Worm (Caenorhabditis elegans) whole organism, L4/young adult: ENCODE data around the gene Y37A1A.3.

Experiments
- W03F9.2 ChIP-seq: fragments of 150-350 bp; optimal IDR thresholded peaks from 2 replicates; lab custom pipeline; 2014; ENCODE audit warnings: missing biosample characterization, missing genetic modification characterization
- dao-5 ChIP-seq: sonication (generic microtip); optimal IDR thresholded peaks from 2 replicates; lab custom pipeline; 2016; ENCODE audit warnings: missing genotype, missing genetic modification characterization, moderate library complexity, missing compliant biosample characterization
- him-1 ChIP-seq: sonication (generic microtip); optimal IDR thresholded peaks from 2 replicates; lab custom pipeline; 2016; ENCODE audit warnings: missing genotype, missing genetic modification reagents, missing genetic modification characterization, missing compliant biosample characterization

The Y37A1A.3 gene

ce11 chrIV:13881754-13882275 lies 20.9 kb downstream of the Y37A1A.3 start, which contains the start of gene rpl-29:
Gene rpl-29 (plus strand): TSS chrIV:13882225.
- peak; percentile 78 for TF ChIP-seq W03F9.2 (tag; lab: Kevin White, UChicago)
- peak; percentile 60 for TF ChIP-seq him-1 (tag; lab: Kevin White, UChicago)
- TF ChIP-seq dao-5 = no peak

ce11 chrIV:13880803-13881202 lies 21.9 kb downstream of the Y37A1A.3 start:
- TF ChIP-seq dao-5 (no peak), W03F9.2 (tag; lab: Kevin White, UChicago) (no peak), him-1 (tag; lab: Kevin White, UChicago) (no peak)

DNA sequence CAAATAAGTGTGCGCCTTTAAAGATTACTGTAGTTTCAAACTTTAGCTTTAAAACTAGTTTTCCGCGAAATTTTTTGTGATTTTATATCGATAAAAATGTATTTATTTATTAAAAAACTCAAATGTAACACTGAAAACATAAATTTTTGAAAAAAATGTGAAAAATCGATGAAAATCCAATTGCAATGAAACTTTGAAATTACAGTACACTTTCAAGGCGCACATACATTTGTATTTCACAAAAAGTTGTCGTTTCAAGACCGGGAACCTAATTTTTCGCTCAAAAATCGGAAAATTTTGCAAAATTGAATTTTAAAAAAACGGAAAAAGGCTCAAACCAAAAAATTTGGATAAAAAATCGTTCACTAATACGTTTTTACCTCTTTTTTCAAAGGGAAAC lies 22.3 kb downstream of the Y37A1A.3 start:
- TF ChIP-seq him-1 (tag; lab: Kevin White, UChicago) (no peak), W03F9.2 (tag; lab: Kevin White, UChicago) (no peak), dao-5 (no peak)

DNA sequence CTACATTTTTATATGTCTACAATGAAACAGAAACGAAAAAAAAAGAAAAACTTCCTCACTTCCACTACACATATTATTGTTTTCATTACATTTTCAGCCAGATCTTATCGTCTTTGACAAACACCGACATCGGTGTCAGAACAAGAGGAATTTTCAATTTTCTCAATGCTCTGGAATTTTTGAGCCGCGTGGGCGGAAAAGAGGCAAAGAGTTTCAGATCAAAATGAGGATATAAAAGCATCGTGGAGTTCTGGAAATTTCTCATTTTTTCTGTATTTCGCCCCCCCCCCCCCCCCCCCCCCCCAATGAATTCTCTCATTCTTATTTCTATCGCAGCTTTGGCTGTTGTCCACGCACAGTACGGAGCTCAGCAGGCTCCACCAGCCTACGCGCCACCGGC lies 22.8 kb downstream of the Y37A1A.3 start, which contains the start of gene B0513.4:
TSS of gene B0513.4 (plus strand) at position 301 of the 400 bp plus-strand sequence.
- TF ChIP-seq W03F9.2 (tag; lab: Kevin White, UChicago) (no peak), dao-5 (no peak), him-1 (tag; lab: Kevin White, UChicago) (no peak)

DNA sequence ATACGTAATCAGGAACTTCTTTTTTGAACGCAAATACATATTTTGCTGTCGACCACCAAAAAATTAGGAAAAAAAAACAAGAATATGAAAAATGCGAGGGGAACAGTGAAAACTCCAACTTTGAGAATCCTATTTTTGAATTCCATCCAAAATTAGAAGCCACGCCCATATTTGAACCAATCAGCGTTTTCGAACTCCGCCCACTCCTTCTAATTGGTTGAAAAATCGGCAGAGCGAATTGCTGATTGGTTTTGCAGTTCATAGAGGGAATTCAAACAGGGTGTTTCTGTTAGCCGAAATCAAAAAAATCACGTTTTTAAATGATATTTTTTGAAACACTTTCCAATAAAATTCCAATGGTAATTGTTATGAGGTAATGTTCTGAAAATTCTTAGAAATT lies 23.9 kb downstream of the Y37A1A.3 start:
- TF ChIP-seq dao-5 (no peak), W03F9.2 (tag; lab: Kevin White, UChicago) (no peak), him-1 (tag; lab: Kevin White, UChicago) (no peak)

DNA sequence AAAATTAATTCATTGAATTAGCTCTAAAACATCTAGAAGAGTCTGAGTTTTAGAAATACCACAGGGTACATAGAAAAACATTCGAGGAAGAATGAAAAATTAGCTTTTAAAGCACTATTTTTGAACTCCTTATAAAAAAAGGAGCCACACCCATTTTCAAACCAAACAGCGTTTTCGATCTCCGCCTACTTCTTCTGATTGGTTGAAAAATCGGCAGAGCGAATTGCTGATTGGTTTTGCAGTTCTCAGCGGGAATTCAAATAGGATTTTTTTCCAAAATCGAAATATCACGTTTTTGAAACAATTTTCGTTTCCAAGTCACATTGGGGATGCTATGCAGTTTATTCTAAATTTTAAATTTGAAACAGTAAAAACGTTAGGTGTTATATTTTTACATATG lies 24.6 kb downstream of the Y37A1A.3 start:
- TF ChIP-seq dao-5 (no peak), him-1 (tag; lab: Kevin White, UChicago) (no peak), W03F9.2 (tag; lab: Kevin White, UChicago) (no peak)

- no peak for TF ChIP-seq dao-5
- peak; percentile 64 for TF ChIP-seq him-1 (tag; lab: Kevin White, UChicago)
Observed at ce11 chrIV:13877707-13878106, 25.0 kb downstream of the Y37A1A.3 start.

DNA sequence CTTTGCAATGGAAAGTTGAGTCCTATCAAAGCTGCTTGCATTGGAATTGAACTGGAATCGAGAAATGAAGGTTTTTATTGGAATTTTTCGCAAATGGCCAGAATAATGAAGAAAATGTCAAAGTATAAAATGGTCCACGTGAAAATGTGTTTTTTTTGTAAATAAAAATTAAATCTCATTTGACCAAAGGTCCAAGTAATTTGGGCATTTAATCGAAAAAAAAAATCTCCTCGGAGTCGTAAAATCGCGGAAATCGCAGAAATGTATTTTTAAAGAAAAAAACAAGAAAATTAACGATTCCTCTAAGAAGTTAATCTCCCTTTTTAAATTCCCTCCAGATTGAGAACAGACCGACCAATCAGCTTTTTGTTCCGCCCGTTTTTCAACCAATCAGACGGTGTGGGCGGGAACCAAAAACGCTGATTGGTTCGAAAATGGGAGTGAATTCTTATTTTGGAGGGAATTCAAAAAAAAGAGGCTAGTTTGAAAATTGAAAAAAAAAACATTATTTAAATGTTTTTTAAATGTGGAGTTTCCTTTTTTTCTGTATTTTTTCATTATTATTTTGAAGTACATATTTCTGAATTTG lies 26.0 kb downstream of the Y37A1A.3 start, which contains the start of gene prdh-1:
TSS of gene prdh-1 (minus strand) at position 51 of the 589 bp plus-strand sequence.
- no peak for TF ChIP-seq W03F9.2 (tag; lab: Kevin White, UChicago)
- TF ChIP-seq him-1 (tag; lab: Kevin White, UChicago) = no peak
- no peak for TF ChIP-seq dao-5

DNA sequence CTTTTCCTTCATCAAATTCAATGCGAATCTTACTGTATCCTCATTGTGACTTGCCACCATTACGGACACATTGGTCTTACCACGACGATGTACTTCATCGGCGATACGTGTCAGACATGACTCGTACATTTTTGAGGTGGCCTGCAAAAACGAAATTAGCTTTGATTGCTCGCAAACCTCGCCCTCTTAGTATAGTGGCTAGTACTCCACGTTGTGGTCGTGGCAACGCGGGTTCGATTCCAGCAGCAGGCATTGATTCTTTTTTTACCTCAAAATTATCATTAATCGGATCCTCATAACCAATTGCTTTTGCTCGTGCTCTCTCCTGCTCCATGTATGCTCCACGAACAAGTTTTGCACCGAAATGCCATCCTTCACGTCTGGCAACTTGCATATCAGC lies 32.6 kb downstream of the Y37A1A.3 start:
- TF ChIP-seq dao-5 (no peak), W03F9.2 (tag; lab: Kevin White, UChicago) (no peak), him-1 (tag; lab: Kevin White, UChicago) (no peak)

ce11 chrIV:13866754-13867153 lies 35.9 kb downstream of the Y37A1A.3 start, which contains the start of gene B0513.90:
Gene B0513.90 (plus strand): TSS chrIV:13867054.
- TF ChIP-seq W03F9.2 (tag; lab: Kevin White, UChicago) (no peak), him-1 (tag; lab: Kevin White, UChicago) (no peak), dao-5 (no peak)

- TF ChIP-seq dao-5 (no peak), him-1 (tag; lab: Kevin White, UChicago) (no peak), W03F9.2 (tag; lab: Kevin White, UChicago) (no peak)
Observed at ce11 chrIV:13865172-13865571, 37.5 kb downstream of the Y37A1A.3 start, which contains the start of gene vamp-8. Gene vamp-8 (minus strand): TSS chrIV:13865196.

DNA sequence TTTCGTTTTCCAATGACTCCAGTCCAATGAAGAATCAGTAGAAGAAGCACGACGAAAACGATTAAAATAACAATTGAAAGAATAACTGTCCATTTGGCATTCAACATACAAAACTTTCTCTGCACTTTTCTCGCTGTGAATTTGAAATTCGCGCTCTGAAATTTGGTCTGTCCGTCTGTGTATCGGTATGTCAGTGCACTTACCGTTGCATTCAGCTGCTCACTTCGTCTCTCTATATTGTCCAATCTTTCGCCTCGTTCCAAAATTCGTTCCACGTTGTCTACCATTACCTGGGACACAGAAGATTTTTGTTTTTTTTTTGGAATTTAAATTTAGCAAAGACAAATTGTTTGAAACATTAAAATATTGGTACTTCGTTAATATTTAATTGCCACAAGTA lies 42.2 kb downstream of the Y37A1A.3 start:
- no peak for TF ChIP-seq him-1 (tag; lab: Kevin White, UChicago)
- no peak for TF ChIP-seq dao-5
- TF ChIP-seq W03F9.2 (tag; lab: Kevin White, UChicago) = no peak
